Fruit fly (Drosophila melanogaster) whole organism, embryonic: ENCODE measurements around the gene CG46412.
A peak's percentile ranks its signal among the peaks of the same experiment; 100 is the strongest.

Source experiments
- ATbp ChIP-seq: fragments of 200-800 bp; sonication (Bioruptor generic); optimal IDR thresholded peaks from 2 replicates; lab custom pipeline; 2017; ENCODE audit warnings: missing biosample characterization, mild to moderate bottlenecking, missing genetic modification characterization, missing genetic modification reagents
- Aef1 ChIP-seq: fragments of 200-800 bp; sonication (Bioruptor generic); IDR thresholded peaks from 3 replicates; pipeline ENCODE4 v1.3.6; 2022; ENCODE audit warnings: missing biosample characterization, missing genetic modification characterization
- Bgb ChIP-seq: fragments of 200-800 bp; sonication (Bioruptor generic); IDR thresholded peaks from 2 replicates; pipeline ENCODE4 v1.3.6; 2022; ENCODE audit warnings: missing biosample characterization, missing genetic modification characterization; ENCODE audit not compliant: partially characterized antibody
- BtbVII ChIP-seq: fragments of 200-800 bp; sonication (Bioruptor generic); optimal IDR thresholded peaks from 3 replicates; lab custom pipeline; 2017; ENCODE audit warnings: missing biosample characterization, mild to moderate bottlenecking, missing genetic modification characterization
- Bteb2 ChIP-seq: fragments of 200-800 bp; sonication (Bioruptor generic); optimal IDR thresholded peaks from 2 replicates; lab custom pipeline; 2016; ENCODE audit warnings: missing biosample characterization, missing genetic modification characterization
- CG10209 ChIP-seq: fragments of 200-800 bp; sonication (Bioruptor generic); optimal IDR thresholded peaks from 3 replicates; lab custom pipeline; 2017; ENCODE audit warnings: missing biosample characterization, mild to moderate bottlenecking, missing genetic modification characterization, missing genetic modification reagents
- CG12219 ChIP-seq: fragments of 200-800 bp; sonication (Bioruptor generic); optimal IDR thresholded peaks from 3 replicates; lab custom pipeline; 2018; ENCODE audit warnings: missing biosample characterization, mild to moderate bottlenecking, missing genetic modification characterization
- CG12299 ChIP-seq: fragments of 200-800 bp; sonication (Bioruptor generic); optimal IDR thresholded peaks from 2 replicates; lab custom pipeline; 2018; ENCODE audit warnings: missing biosample characterization, mild to moderate bottlenecking, missing genetic modification characterization
- CG14050 ChIP-seq: fragments of 200-800 bp; sonication (Bioruptor generic); IDR thresholded peaks from 3 replicates; pipeline ENCODE4 v1.3.6; 2022; ENCODE audit warnings: missing biosample characterization, missing genetic modification characterization
- CG14710 ChIP-seq: fragments of 200-800 bp; sonication (Bioruptor generic); optimal IDR thresholded peaks from 3 replicates; lab custom pipeline; 2019; ENCODE audit warnings: missing biosample characterization, mild to moderate bottlenecking, missing genetic modification characterization, moderate library complexity
- CG14860 ChIP-seq: fragments of 200-800 bp; sonication (Bioruptor generic); IDR thresholded peaks from 3 replicates; pipeline ENCODE4 v1.3.6; 2022; ENCODE audit warnings: missing biosample characterization, missing genetic modification characterization; ENCODE audit not compliant: partially characterized antibody
- CG15073 ChIP-seq: fragments of 200-800 bp; sonication (Bioruptor generic); optimal IDR thresholded peaks from 2 replicates; lab custom pipeline; 2016; ENCODE audit warnings: missing biosample characterization, missing genetic modification characterization
- CG15269 ChIP-seq: fragments of 200-800 bp; sonication (Bioruptor generic); optimal IDR thresholded peaks from 2 replicates; lab custom pipeline; 2018; ENCODE audit warnings: missing biosample characterization, mild to moderate bottlenecking, missing genetic modification characterization, moderate library complexity
- CG15479 ChIP-seq: fragments of 200-800 bp; sonication (Bioruptor generic); optimal IDR thresholded peaks from 3 replicates; lab custom pipeline; 2019; ENCODE audit warnings: missing biosample characterization, mild to moderate bottlenecking, missing genetic modification characterization, moderate library complexity
- CG1647 ChIP-seq: fragments of 200-800 bp; sonication (Bioruptor generic); optimal IDR thresholded peaks from 3 replicates; lab custom pipeline; 2016; ENCODE audit warnings: missing biosample characterization, missing genetic modification characterization
- CG17385 ChIP-seq: fragments of 200-800 bp; sonication (Bioruptor generic); optimal IDR thresholded peaks from 3 replicates; lab custom pipeline; 2018; ENCODE audit warnings: missing biosample characterization, mild to moderate bottlenecking, missing genetic modification characterization
- CG17612 ChIP-seq: fragments of 200-800 bp; sonication (Bioruptor generic); IDR thresholded peaks from 2 replicates; pipeline ENCODE4 v1.3.6; 2022; ENCODE audit warnings: missing biosample characterization, missing genetic modification characterization
- CG3407 ChIP-seq: fragments of 200-800 bp; sonication (Bioruptor generic); optimal IDR thresholded peaks from 2 replicates; lab custom pipeline; 2018; ENCODE audit warnings: missing biosample characterization, mild to moderate bottlenecking, missing genetic modification characterization
- CG6654 ChIP-seq: fragments of 200-800 bp; sonication (Bioruptor generic); optimal IDR thresholded peaks from 2 replicates; lab custom pipeline; 2017; ENCODE audit warnings: missing biosample characterization, mild to moderate bottlenecking, missing genetic modification characterization
- CG7987 ChIP-seq: fragments of 200-800 bp; sonication (Bioruptor generic); optimal IDR thresholded peaks from 2 replicates; lab custom pipeline; 2018; ENCODE audit warnings: missing biosample characterization, mild to moderate bottlenecking, missing genetic modification characterization, moderate library complexity
- CG8290 ChIP-seq, 3 experiments: fragments of 200-800 bp; sonication (Bioruptor generic); optimal IDR thresholded peaks; 2 replicates each; lab custom pipeline; 2016 to 2019; ENCODE audit warnings: missing biosample characterization in 3 of 3, missing genetic modification characterization in 3 of 3, mild to moderate bottlenecking in 2 of 3, moderate library complexity in 1 of 3
- CG9215 ChIP-seq: fragments of 200-800 bp; sonication (Bioruptor generic); IDR thresholded peaks from 2 replicates; pipeline ENCODE4 v1.3.6; 2022; ENCODE audit warnings: missing biosample characterization, missing genetic modification characterization
- CG9876 ChIP-seq: fragments of 200-800 bp; sonication (Bioruptor generic); optimal IDR thresholded peaks from 2 replicates; lab custom pipeline; 2016; ENCODE audit warnings: missing biosample characterization, missing genetic modification characterization
- Dref ChIP-seq: fragments of 200-800 bp; sonication (Bioruptor generic); IDR thresholded peaks from 2 replicates; pipeline ENCODE4 v1.3.6; 2022; ENCODE audit warnings: missing biosample characterization, missing genetic modification characterization
- E2f2 ChIP-seq: fragments of 200-800 bp; sonication (Bioruptor generic); IDR thresholded peaks from 2 replicates; pipeline ENCODE4 v1.3.6; 2022; ENCODE audit warnings: missing biosample characterization, missing genetic modification characterization
- Hey ChIP-seq: fragments of 200-800 bp; sonication (Bioruptor generic); optimal IDR thresholded peaks from 3 replicates; lab custom pipeline; 2018; ENCODE audit warnings: missing biosample characterization, mild to moderate bottlenecking, missing genetic modification characterization
- NK7.1 ChIP-seq: fragments of 200-800 bp; sonication (Bioruptor generic); optimal IDR thresholded peaks from 3 replicates; lab custom pipeline; 2016; ENCODE audit warnings: missing biosample characterization, missing genetic modification characterization
- Scr ChIP-seq: fragments of 200-800 bp; sonication (Bioruptor generic); IDR thresholded peaks from 2 replicates; pipeline ENCODE4 v1.3.6; 2022; ENCODE audit warnings: missing biosample characterization, missing genetic modification characterization; ENCODE audit not compliant: partially characterized antibody
- Xbp1 ChIP-seq: fragments of 200-800 bp; sonication (Bioruptor generic); optimal IDR thresholded peaks from 3 replicates; lab custom pipeline; 2016; ENCODE audit warnings: missing biosample characterization, mild to moderate bottlenecking, missing genetic modification characterization
- Xrp1 ChIP-seq: fragments of 200-800 bp; sonication (Bioruptor generic); IDR thresholded peaks from 2 replicates; pipeline ENCODE4 v1.3.6; 2022; ENCODE audit warnings: missing biosample characterization, missing genetic modification characterization
- abd-A ChIP-seq: fragments of 200-800 bp; sonication (Bioruptor generic); optimal IDR thresholded peaks from 3 replicates; lab custom pipeline; 2019; ENCODE audit warnings: missing biosample characterization, mild to moderate bottlenecking, missing genetic modification characterization, moderate library complexity
- aop ChIP-seq: fragments of 200-800 bp; sonication (Bioruptor generic); IDR thresholded peaks from 2 replicates; pipeline ENCODE4 v1.3.6; 2022; ENCODE audit warnings: missing biosample characterization, missing genetic modification characterization
- chif ChIP-seq, 2 experiments: fragments of 200-800 bp; sonication (Bioruptor generic); optimal IDR thresholded peaks; 3 replicates each; lab custom pipeline; 2016; ENCODE audit warnings: missing biosample characterization in 2 of 2, missing genetic modification characterization in 2 of 2
- danr ChIP-seq: fragments of 200-800 bp; sonication (Bioruptor generic); IDR thresholded peaks from 2 replicates; pipeline ENCODE4 v1.3.6; 2022; ENCODE audit warnings: missing biosample characterization, missing genetic modification characterization
- dmrt11E ChIP-seq: fragments of 200-800 bp; sonication (Bioruptor generic); optimal IDR thresholded peaks from 3 replicates; lab custom pipeline; 2018; ENCODE audit warnings: missing biosample characterization, mild to moderate bottlenecking, missing genetic modification characterization, moderate library complexity
- fd102C ChIP-seq: fragments of 200-800 bp; sonication (Bioruptor generic); optimal IDR thresholded peaks from 2 replicates; lab custom pipeline; 2018; ENCODE audit warnings: missing biosample characterization, mild to moderate bottlenecking, missing genetic modification characterization, moderate library complexity
- gcm2 ChIP-seq: fragments of 200-800 bp; sonication (Bioruptor generic); optimal IDR thresholded peaks from 2 replicates; lab custom pipeline; 2016; ENCODE audit warnings: missing biosample characterization, missing genetic modification characterization
- gsb ChIP-seq: fragments of 200-800 bp; sonication (Bioruptor generic); IDR thresholded peaks from 2 replicates; pipeline ENCODE4 v1.3.6; 2022; ENCODE audit warnings: missing biosample characterization, missing genetic modification characterization
- her ChIP-seq: fragments of 200-800 bp; sonication (Bioruptor generic); optimal IDR thresholded peaks from 2 replicates; lab custom pipeline; 2016; ENCODE audit warnings: missing biosample characterization, missing genetic modification characterization
- knrl ChIP-seq: fragments of 200-800 bp; sonication (Bioruptor generic); IDR thresholded peaks from 3 replicates; pipeline ENCODE4 v1.3.6; 2022; ENCODE audit warnings: missing biosample characterization, missing genetic modification characterization; ENCODE audit not compliant: partially characterized antibody
- mld ChIP-seq: fragments of 200-800 bp; sonication (Bioruptor generic); IDR thresholded peaks from 3 replicates; pipeline ENCODE4 v1.3.6; 2022; ENCODE audit warnings: missing biosample characterization, missing genetic modification characterization; ENCODE audit not compliant: partially characterized antibody
- onecut ChIP-seq: fragments of 200-800 bp; sonication (Bioruptor generic); IDR thresholded peaks from 2 replicates; pipeline ENCODE4 v1.3.6; 2022; ENCODE audit warnings: missing biosample characterization, missing genetic modification characterization
- otp ChIP-seq: fragments of 200-800 bp; sonication (Bioruptor generic); IDR thresholded peaks from 3 replicates; pipeline ENCODE4, ENCODE4 v1.3.6; 2022; ENCODE audit warnings: missing biosample characterization, missing genetic modification characterization
- repo ChIP-seq: fragments of 200-800 bp; sonication (Bioruptor generic); optimal IDR thresholded peaks from 2 replicates; lab custom pipeline; 2016; ENCODE audit warnings: missing biosample characterization, missing genetic modification characterization
- sens-2 ChIP-seq: fragments of 200-800 bp; sonication (Bioruptor generic); IDR thresholded peaks from 2 replicates; pipeline ENCODE4 v1.3.6; 2022; ENCODE audit warnings: missing biosample characterization, missing genetic modification characterization
- sna ChIP-seq: fragments of 200-800 bp; sonication (Bioruptor generic); IDR thresholded peaks from 2 replicates; pipeline ENCODE4 v1.3.6; 2022; ENCODE audit warnings: missing biosample characterization, missing genetic modification characterization; ENCODE audit not compliant: partially characterized antibody
- sqz ChIP-seq: fragments of 200-800 bp; sonication (Bioruptor generic); optimal IDR thresholded peaks from 3 replicates; lab custom pipeline; 2018; ENCODE audit warnings: missing biosample characterization, mild to moderate bottlenecking, missing genetic modification characterization
- sug ChIP-seq: fragments of 200-800 bp; optimal IDR thresholded peaks from 2 replicates; lab custom pipeline; 2019; ENCODE audit warnings: missing biosample characterization, mild to moderate bottlenecking, missing genetic modification characterization, moderate library complexity
- tx ChIP-seq: fragments of 200-800 bp; sonication (Bioruptor generic); optimal IDR thresholded peaks from 2 replicates; lab custom pipeline; 2016; ENCODE audit warnings: missing biosample characterization, missing genetic modification characterization
- unpg ChIP-seq: fragments of 200-800 bp; sonication (Bioruptor generic); optimal IDR thresholded peaks from 3 replicates; lab custom pipeline; 2018; ENCODE audit warnings: missing biosample characterization, mild to moderate bottlenecking, missing genetic modification characterization, moderate library complexity
- zen2 ChIP-seq: fragments of 200-800 bp; sonication (Bioruptor generic); IDR thresholded peaks from 3 replicates; pipeline ENCODE4 v1.3.6; 2022; ENCODE audit warnings: missing biosample characterization, missing genetic modification characterization; ENCODE audit not compliant: partially characterized antibody

Gene CG46412

dm6 chr3L:11579919-11580318 lies 16.0 kb upstream of the CG46412 start, which contains the start of gene CG43390 (continued):
- TF ChIP-seq dmrt11E = no peak
- TF ChIP-seq unpg (GFP tag; lab: Kevin White, UChicago) = peak; percentile 57
- TF ChIP-seq CG9876 (GFP tag; lab: Kevin White, UChicago) = no peak
- no peak for TF ChIP-seq CG15073 (GFP tag; lab: Kevin White, UChicago)
- no peak for TF ChIP-seq CG14860 (GFP tag; lab: Robert Waterston, UW)
- TF ChIP-seq CG14710 = no peak
- TF ChIP-seq CG3407 (GFP tag; lab: Kevin White, UChicago) = peak; percentile 4
- peak; percentile 69 for TF ChIP-seq ATbp (GFP tag; lab: Kevin White, UChicago)
- TF ChIP-seq CG12219 (GFP tag; lab: Kevin White, UChicago) = no peak
- TF ChIP-seq sens-2 = no peak
- peak; percentile 83 for TF ChIP-seq BtbVII (GFP tag; lab: Kevin White, UChicago)
- no peak for TF ChIP-seq Aef1
- peak; percentile 48 for TF ChIP-seq CG1647
- TF ChIP-seq sug = peak; percentile 39
- no peak for TF ChIP-seq CG6654 (GFP tag; lab: Kevin White, UChicago)
- TF ChIP-seq mld (GFP tag; lab: Robert Waterston, UW) = no peak
- TF ChIP-seq Dref = no peak
- TF ChIP-seq onecut (GFP tag; lab: Robert Waterston, UW) = no peak
- no peak for TF ChIP-seq Bgb
- TF ChIP-seq Xbp1 (GFP tag; lab: Kevin White, UChicago) = no peak
- TF ChIP-seq otp (GFP tag; lab: Robert Waterston, UW) = no peak
- no peak for TF ChIP-seq sna (GFP tag; lab: Robert Waterston, UW)
- peak; percentile 56 for TF ChIP-seq CG7987 (GFP tag; lab: Kevin White, UChicago)
- peak; percentile 72 for TF ChIP-seq CG15269 (tag; lab: Kevin White, UChicago)
- TF ChIP-seq danr (GFP tag; lab: Robert Waterston, UW) = peak; percentile 9; the same call in 1 of the 2 replicates
- TF ChIP-seq CG8290 (GFP tag; optimal IDR thresholded peaks at IDR 0.05; lab: Kevin White, UChicago) = no peak
- TF ChIP-seq CG8290 (tag; optimal IDR thresholded peaks at IDR 0.05; lab: Kevin White, UChicago) = peak in 1 of 2 experiments; percentile 96
- TF ChIP-seq Xrp1 (GFP tag; lab: Robert Waterston, UW) = peak; percentile 37
- TF ChIP-seq CG10209 (GFP tag; lab: Kevin White, UChicago) = peak; percentile 66
- TF ChIP-seq Bteb2 (GFP tag; lab: Kevin White, UChicago) = peak; percentile 7
- TF ChIP-seq fd102C (GFP tag; lab: Kevin White, UChicago) = no peak
- no peak for TF ChIP-seq gcm2 (GFP tag; lab: Kevin White, UChicago)
- TF ChIP-seq knrl (GFP tag; lab: Robert Waterston, UW) = no peak
- no peak for TF ChIP-seq zen2 (GFP tag; lab: Robert Waterston, UW)
- no peak for TF ChIP-seq abd-A (tag; lab: Kevin White, UChicago)
- TF ChIP-seq NK7.1 (GFP tag; lab: Kevin White, UChicago) = no peak
- no peak for TF ChIP-seq CG17612 (GFP tag; lab: Robert Waterston, UW)
- TF ChIP-seq aop = no peak
- TF ChIP-seq her (GFP tag; lab: Kevin White, UChicago) = peak; percentile 16
- TF ChIP-seq gsb = peak; percentile 66
- peak; percentile 45 for TF ChIP-seq Hey (tag; lab: Kevin White, UChicago)
- no peak for TF ChIP-seq CG9215 (GFP tag; lab: Robert Waterston, UW)
- no peak for TF ChIP-seq CG14050 (GFP tag; lab: Robert Waterston, UW)
- no peak for TF ChIP-seq tx (GFP tag; lab: Kevin White, UChicago)
- TF ChIP-seq E2f2 (GFP tag; lab: Robert Waterston, UW) = no peak
- no peak for TF ChIP-seq chif (GFP tag; optimal IDR thresholded peaks at IDR 0.05; lab: Kevin White, UChicago)
- TF ChIP-seq sqz = no peak
- TF ChIP-seq CG17385 (GFP tag; lab: Kevin White, UChicago) = peak; percentile 47
- no peak for TF ChIP-seq CG15479 (GFP tag; lab: Kevin White, UChicago)
- no peak for TF ChIP-seq Scr (GFP tag; lab: Robert Waterston, UW)
- TF ChIP-seq CG12299 = peak; percentile 69
- no peak for TF ChIP-seq repo (GFP tag; lab: Kevin White, UChicago)
